Worm (Caenorhabditis elegans): Measurements from ENCODE around the gene octr-1.

Gene octr-1

ce11 chrX:5611155-5611554 lies at the start of gene octr-1:
TSS of gene octr-1 (minus strand) at chrX:5611255.
- TF ChIP-seq unc-130 (tag; optimal IDR thresholded peaks at IDR 0.05) (no peak), lin-13 (GFP tag; optimal IDR thresholded peaks at IDR 0.05) (no peak), ceh-90 (tag; optimal IDR thresholded peaks at IDR 0.05) (no peak), hlh-4 (tag; optimal IDR thresholded peaks at IDR 0.05) (no peak), C04F5.9 (tag; optimal IDR thresholded peaks at IDR 0.05) (no peak), ceh-82 (tag; optimal IDR thresholded peaks at IDR 0.05) (no peak), grh-1 (GFP tag; IDR thresholded peaks at IDR 0.05) (no peak), F16B12.6 (tag; optimal IDR thresholded peaks at IDR 0.05) (no peak), snpc-4 (tag; optimal IDR thresholded peaks at IDR 0.05) (no peak), nhr-20 (tag; optimal IDR thresholded peaks at IDR 0.05) (no peak), ces-1 (GFP tag; optimal IDR thresholded peaks at IDR 0.05) (no peak), aha-1 (tag; optimal IDR thresholded peaks at IDR 0.05) (no peak)

ce11 chrX:5659614-5660013 lies 48.6 kb upstream of the octr-1 start, which contains the start of gene T22B7.22:
TSS of gene T22B7.22 (plus strand) at chrX:5659967.
- TF ChIP-seq lin-14 (GFP tag; optimal IDR thresholded peaks at IDR 0.05) (peak; percentile 86), tlp-1 (tag; optimal IDR thresholded peaks at IDR 0.05) (no peak), elt-3 (tag; optimal IDR thresholded peaks at IDR 0.05) (peak in 1 of 6 experiments; percentile 3), ztf-4 (tag; optimal IDR thresholded peaks at IDR 0.05) (no peak), mdl-1 (tag; optimal IDR thresholded peaks at IDR 0.05) (peak in 1 of 2 experiments; percentile 20), nhr-90 (tag; optimal IDR thresholded peaks at IDR 0.05; ENCODE audit: poor library complexity) (peak; percentile 20), lsy-2 (tag; optimal IDR thresholded peaks at IDR 0.05) (peak in 1 of 2 experiments; percentile 29), snpc-4 (tag; optimal IDR thresholded peaks at IDR 0.05) (no peak), nhr-71 (tag; optimal IDR thresholded peaks at IDR 0.05) (peak; percentile 44), nhr-20 (tag; optimal IDR thresholded peaks at IDR 0.05) (peak; percentile 66), ceh-8 (GFP tag; optimal IDR thresholded peaks at IDR 0.05) (peak; percentile 18), lin-35 (GFP tag; optimal IDR thresholded peaks at IDR 0.05) (peak in 1 of 2 experiments; percentile 32), grh-1 (GFP tag; IDR thresholded peaks at IDR 0.05) (peak; percentile 56), ama-1 (optimal IDR thresholded peaks at IDR 0.05) (no peak), irx-1 (tag; optimal IDR thresholded peaks at IDR 0.05) (peak; percentile 14), nhr-19 (GFP tag; conservative IDR thresholded peaks at IDR 0.05) (peak; percentile 31; the same call in 1 of the 2 replicates), snu-23 (GFP tag; optimal IDR thresholded peaks at IDR 0.05) (peak; percentile 65), nhr-85 (tag) (peak; percentile 95)

ce11 chrX:5655601-5656000 lies 44.5 kb upstream of the octr-1 start:
- no peak for TF ChIP-seq ztf-11 (tag; optimal IDR thresholded peaks at IDR 0.05)
- no peak for TF ChIP-seq efl-1 (optimal IDR thresholded peaks at IDR 0.05)
- peak in 1 of 2 experiments; percentile 62 for TF ChIP-seq efl-1 (GFP tag; optimal IDR thresholded peaks at IDR 0.05 in 1 of 2)

- TF ChIP-seq rnt-1 (tag; optimal IDR thresholded peaks at IDR 0.05): no peak
- TF ChIP-seq efl-1 (optimal IDR thresholded peaks at IDR 0.05): no peak
- TF ChIP-seq efl-1 (GFP tag; optimal IDR thresholded peaks at IDR 0.05 in 1 of 2): peak in 1 of 2 experiments; percentile 47
- peak; percentile 21 for TF ChIP-seq lin-14 (GFP tag; optimal IDR thresholded peaks at IDR 0.05)
These were observed 42.8 kb upstream of the octr-1 start, which contains the start of gene T22B7.7 for ce11 chrX:5653813-5654212. TSS of gene T22B7.7 (minus strand) at chrX:5654074.

- TF ChIP-seq jun-1 (tag; optimal IDR thresholded peaks at IDR 0.05) (no peak), isw-1 (GFP tag; IDR thresholded peaks at IDR 0.05) (no peak), aly-2 (tag; optimal IDR thresholded peaks at IDR 0.05) (no peak), lin-13 (GFP tag; optimal IDR thresholded peaks at IDR 0.05) (no peak), pag-3 (tag; optimal IDR thresholded peaks at IDR 0.05; ENCODE audit: borderline replicate concordance, insufficient read depth) (no peak), zag-1 (tag; optimal IDR thresholded peaks at IDR 0.05) (no peak), nhr-84 (tag; optimal IDR thresholded peaks at IDR 0.05) (no peak), skn-1 (tag; optimal IDR thresholded peaks at IDR 0.05) (no peak)
These were observed 36.8 kb upstream of the octr-1 start, which contains the start of gene srv-7 for ce11 chrX:5647884-5648283. TSS of gene srv-7 (minus strand) at chrX:5647984.

All from whole organism, L1 larva.